Fruit fly (Drosophila melanogaster) whole organism: Measurements from ENCODE around the gene hook.

ENCODE experiments used
- CG8478 ChIP-seq: fragments of >200 bp; optimal IDR thresholded peaks from 2 replicates; lab custom pipeline; 2018; ENCODE audit warnings: inconsistent platforms
- Dll ChIP-seq: fragments of >200 bp; optimal IDR thresholded peaks from 2 replicates; lab custom pipeline; 2017
- pan ChIP-seq: fragments of >200 bp; optimal IDR thresholded peaks from 2 replicates; lab custom pipeline; 2017
- psq ChIP-seq: fragments of >200 bp; optimal IDR thresholded peaks from 2 replicates; lab custom pipeline; 2017
- usp ChIP-seq: fragments of >200 bp; optimal IDR thresholded peaks from 2 replicates; lab custom pipeline; 2017; ENCODE audit warnings: missing biosample characterization, missing genetic modification characterization, mixed read lengths

- TF ChIP-seq psq (lab: Kevin White, UChicago) = no peak
- no peak for TF ChIP-seq pan (lab: Kevin White, UChicago)
- TF ChIP-seq Dll (lab: Kevin White, UChicago) = no peak
- no peak for TF ChIP-seq usp (GFP tag; lab: Kevin White, UChicago)
- TF ChIP-seq CG8478 (lab: Kevin White, UChicago) = no peak
Observed at dm6 chr2L:19041590-19041989, 8.3 kb upstream of the hook start, which contains the start of gene Catsup.
